Fruit fly (Drosophila melanogaster) whole organism: ENCODE results near the gene Dic1.

Experiments
- CG8478 ChIP-seq: fragments of >200 bp; optimal IDR thresholded peaks from 2 replicates; lab custom pipeline; 2018; ENCODE audit warnings: inconsistent platforms
- Dll ChIP-seq: fragments of >200 bp; optimal IDR thresholded peaks from 2 replicates; lab custom pipeline; 2017
- EcR ChIP-seq, 2 experiments: fragments of >200 bp; optimal IDR thresholded peaks; 2 replicates each; lab custom pipeline; 2017; ENCODE audit warnings: missing biosample characterization in 2 of 2, missing genetic modification characterization in 2 of 2, missing genetic modification reagents in 2 of 2
- pan ChIP-seq: fragments of >200 bp; optimal IDR thresholded peaks from 2 replicates; lab custom pipeline; 2017
- psq ChIP-seq: fragments of >200 bp; optimal IDR thresholded peaks from 2 replicates; lab custom pipeline; 2017
- usp ChIP-seq: fragments of >200 bp; optimal IDR thresholded peaks from 2 replicates; lab custom pipeline; 2017; ENCODE audit warnings: missing biosample characterization, missing genetic modification characterization, mixed read lengths

- no peak for TF ChIP-seq usp (GFP tag; lab: Kevin White, UChicago)
- no peak for TF ChIP-seq Dll (lab: Kevin White, UChicago)
- TF ChIP-seq psq (lab: Kevin White, UChicago) = no peak
- TF ChIP-seq CG8478 = no peak
- no peak for TF ChIP-seq pan (lab: Kevin White, UChicago)
- TF ChIP-seq EcR (GFP tag; optimal IDR thresholded peaks at IDR 0.05; lab: Kevin White, UChicago) = no peak
These were observed 4.6 kb downstream of the Dic1 start, which contains the start of gene CheA87a for dm6 chr3R:13369348-13369747.
